Worm (Caenorhabditis elegans): ENCODE data around the gene ctsa-4.1.

DNA sequence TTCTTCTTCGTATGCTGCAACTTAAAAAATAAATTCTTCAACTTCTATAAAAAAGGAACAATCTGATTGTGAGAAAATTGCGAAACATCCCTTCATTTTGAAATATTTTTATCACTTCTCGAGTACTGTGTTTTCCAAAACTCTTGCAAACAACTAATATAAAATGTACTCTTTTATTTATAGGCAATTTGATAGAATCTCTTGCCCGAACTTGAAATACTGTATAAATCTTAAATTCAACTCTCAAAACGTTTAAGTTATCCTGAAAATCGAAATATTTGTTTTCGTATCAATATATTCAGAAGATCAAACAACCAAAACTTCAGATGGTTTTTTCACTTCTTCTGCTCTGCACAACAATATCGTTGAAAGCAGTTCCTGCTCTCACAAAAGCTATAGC is 19.7 kb downstream of the ctsa-4.1 start, which contains the start of gene F58F12.4:
- TF ChIP-seq eor-1 (tag; optimal IDR thresholded peaks at IDR 0.05) (no peak), unc-62 (GFP tag; optimal IDR thresholded peaks at IDR 0.05) (no peak), ama-1 (optimal IDR thresholded peaks at IDR 0.05) (no peak), elt-2 (tag; optimal IDR thresholded peaks at IDR 0.05) (no peak), pha-4 (tag; optimal IDR thresholded peaks at IDR 0.05) (no peak), mdl-1 (tag; optimal IDR thresholded peaks at IDR 0.05) (no peak), nhr-11 (tag; optimal IDR thresholded peaks at IDR 0.05) (no peak), nhr-25 (tag; optimal IDR thresholded peaks at IDR 0.05) (no peak), egl-5 (tag; optimal IDR thresholded peaks at IDR 0.05) (no peak), fos-1 (tag; optimal IDR thresholded peaks at IDR 0.05) (no peak), nhr-12 (tag; optimal IDR thresholded peaks at IDR 0.05) (no peak), nhr-28 (tag; optimal IDR thresholded peaks at IDR 0.05) (no peak), nhr-77 (tag; optimal IDR thresholded peaks at IDR 0.05) (no peak)

Measured in whole organism, L3 larva.